Worm (Caenorhabditis elegans): Measurements from ENCODE around the gene ceh-1.

ceh-1 gene

DNA sequence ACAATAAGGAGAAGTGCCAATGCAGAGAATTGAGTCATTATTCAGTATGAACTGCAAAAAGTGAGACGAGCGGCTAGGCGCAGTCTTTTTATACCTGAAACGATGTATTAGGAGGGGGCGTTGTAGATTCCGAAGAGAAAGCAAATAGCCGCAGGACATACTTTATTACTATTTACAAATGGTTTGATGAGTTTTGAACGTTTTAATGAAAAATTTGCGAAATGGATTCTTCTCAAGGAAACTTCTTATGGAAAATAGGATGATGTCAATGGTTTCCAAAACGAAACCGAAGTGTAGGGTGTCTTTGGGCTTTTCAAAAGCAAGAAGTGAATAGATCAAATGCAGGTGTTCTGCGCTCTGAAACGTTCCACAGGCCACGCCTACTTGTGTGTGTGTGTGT is 24.1 kb upstream of the ceh-1 start, which contains the start of gene flp-11:
Gene flp-11, minus strand, starts transcription at position 101 of the 400 bp plus-strand sequence.
- TF ChIP-seq aly-1 (tag; optimal IDR thresholded peaks at IDR 0.05) (no peak), hnd-1 (tag; optimal IDR thresholded peaks at IDR 0.05) (no peak), tra-4 (tag; optimal IDR thresholded peaks at IDR 0.05) (no peak), scrt-1 (GFP tag; IDR thresholded peaks at IDR 0.05) (no peak), B0310.2 (tag; optimal IDR thresholded peaks at IDR 0.05) (no peak), ceh-13 (GFP tag; optimal IDR thresholded peaks at IDR 0.05) (no peak), ets-7 (tag; optimal IDR thresholded peaks at IDR 0.05) (no peak), ama-1 (optimal IDR thresholded peaks at IDR 0.05) (no peak), ceh-36 (tag; optimal IDR thresholded peaks at IDR 0.05) (no peak), sea-1 (GFP tag; conservative IDR thresholded peaks at IDR 0.05) (no peak)

DNA sequence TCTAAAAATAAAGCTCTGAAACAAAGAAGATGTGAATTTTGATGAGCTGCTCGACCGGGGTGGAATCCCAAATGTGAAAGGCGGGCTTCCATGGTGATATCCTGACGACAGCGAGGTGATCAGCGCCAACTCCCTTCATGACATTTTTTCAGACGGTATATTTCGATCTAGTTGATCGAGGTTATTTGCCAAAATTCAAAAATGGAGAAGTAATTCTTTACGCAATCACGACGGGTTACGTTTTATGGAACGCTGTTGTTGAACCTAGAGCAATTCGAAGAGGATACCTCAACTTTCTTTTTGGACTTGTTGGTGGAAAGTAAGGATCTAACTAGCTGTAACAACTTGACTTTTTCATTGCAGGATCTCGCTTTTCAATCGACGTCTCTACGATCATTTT is 22.7 kb upstream of the ceh-1 start:
- no peak for TF ChIP-seq scrt-1 (GFP tag; IDR thresholded peaks at IDR 0.05)
- no peak for TF ChIP-seq B0310.2 (tag; optimal IDR thresholded peaks at IDR 0.05)

DNA sequence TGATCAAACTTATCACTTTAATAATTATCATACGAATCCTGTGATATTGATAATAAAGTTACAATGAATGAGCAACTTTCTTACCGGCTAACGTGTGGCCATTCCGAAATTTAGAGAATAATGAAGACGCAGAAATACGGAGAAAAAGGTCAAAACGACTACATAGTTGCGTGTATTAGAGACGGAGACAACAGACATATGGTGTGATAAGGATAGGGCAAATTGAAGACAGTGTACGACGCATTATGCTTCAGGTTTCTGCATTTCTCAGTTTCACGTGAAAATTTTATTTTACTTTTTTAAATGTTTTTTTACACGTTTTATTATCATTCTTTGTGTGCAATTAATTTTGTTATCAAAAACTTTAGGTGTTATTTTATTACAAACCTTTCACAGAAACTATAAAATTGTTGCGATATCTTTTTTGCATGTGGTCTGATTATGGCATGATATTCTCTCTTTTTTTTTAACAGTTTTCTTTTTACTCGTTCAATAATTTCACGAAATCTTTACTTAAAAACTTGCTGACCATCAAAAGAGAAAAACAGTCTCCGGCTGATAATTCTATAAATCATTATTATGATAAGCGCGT is 19.3 kb upstream of the ceh-1 start, which contains the start of gene tmem-135:
Gene tmem-135, plus strand, starts transcription at position 542 of the 592 bp plus-strand sequence.
- TF ChIP-seq tbx-11 (GFP tag; IDR thresholded peaks at IDR 0.05), result no peak

DNA sequence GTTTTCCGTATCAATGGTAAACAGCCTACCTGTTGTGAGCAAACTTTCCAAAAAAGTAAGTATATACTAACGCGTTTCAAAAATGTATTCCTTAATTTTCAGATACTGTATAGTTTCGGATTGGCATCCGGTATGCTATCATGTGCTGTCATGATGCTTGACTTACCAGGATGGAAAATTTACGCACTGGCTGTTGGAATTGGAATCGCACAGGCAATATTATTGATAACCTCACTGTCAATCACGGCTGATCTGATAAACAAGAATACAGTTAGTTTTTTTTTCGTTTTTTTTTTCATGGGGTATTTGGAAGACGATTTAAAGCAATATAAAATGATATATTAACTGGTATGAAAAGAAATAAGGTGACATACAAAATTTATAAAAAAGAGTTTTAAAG is 17.9 kb upstream of the ceh-1 start:
- no peak for TF ChIP-seq hnd-1 (tag; optimal IDR thresholded peaks at IDR 0.05)
- TF ChIP-seq ama-1 (optimal IDR thresholded peaks at IDR 0.05), result no peak
- TF ChIP-seq aly-1 (tag; optimal IDR thresholded peaks at IDR 0.05), result no peak
- no peak for TF ChIP-seq tra-4 (tag; optimal IDR thresholded peaks at IDR 0.05)
- no peak for TF ChIP-seq ceh-13 (GFP tag; optimal IDR thresholded peaks at IDR 0.05)
- no peak for TF ChIP-seq hmg-4 (GFP tag; optimal IDR thresholded peaks at IDR 0.05)
- no peak for TF ChIP-seq scrt-1 (GFP tag; IDR thresholded peaks at IDR 0.05)
- TF ChIP-seq B0310.2 (tag; optimal IDR thresholded peaks at IDR 0.05), result no peak
- no peak for TF ChIP-seq sea-1 (GFP tag; conservative IDR thresholded peaks at IDR 0.05)
- no peak for TF ChIP-seq flt-1 (GFP tag; IDR thresholded peaks at IDR 0.05)
- TF ChIP-seq tbx-11 (GFP tag; IDR thresholded peaks at IDR 0.05), result no peak
- no peak for TF ChIP-seq ceh-36 (tag; optimal IDR thresholded peaks at IDR 0.05)

DNA sequence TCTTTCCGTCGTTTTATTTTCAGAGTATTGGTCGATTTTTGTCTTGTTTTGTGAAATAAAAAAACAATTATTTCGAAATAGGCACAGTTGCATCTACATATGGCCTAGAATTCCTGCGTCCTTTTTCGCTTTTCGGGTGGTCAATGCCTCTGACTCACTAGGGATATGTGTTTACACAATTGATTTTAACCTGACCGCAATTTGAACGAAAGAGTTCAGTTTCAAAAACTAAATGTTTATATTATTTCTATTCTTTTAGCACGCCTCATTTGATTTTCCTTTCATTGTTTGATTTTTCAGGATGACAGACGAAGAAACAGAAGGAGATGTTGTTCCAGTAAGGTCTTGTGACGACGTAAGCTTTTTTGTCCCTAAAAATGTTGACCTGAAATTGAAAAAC is 13.8 kb upstream of the ceh-1 start, which contains the start of gene mfsd-12:
Gene mfsd-12, plus strand, starts transcription at position 301 of the 400 bp plus-strand sequence.
- TF ChIP-seq B0310.2 (tag; optimal IDR thresholded peaks at IDR 0.05) (no peak), hmbx-1 (tag; optimal IDR thresholded peaks at IDR 0.05) (no peak), tbx-37 (GFP tag; conservative IDR thresholded peaks at IDR 0.05) (no peak), aly-1 (tag; optimal IDR thresholded peaks at IDR 0.05) (no peak), flt-1 (GFP tag; IDR thresholded peaks at IDR 0.05) (no peak), ets-7 (tag; optimal IDR thresholded peaks at IDR 0.05) (no peak), F13C5.2 (tag; optimal IDR thresholded peaks at IDR 0.05) (no peak), tra-4 (tag; optimal IDR thresholded peaks at IDR 0.05) (no peak), ama-1 (optimal IDR thresholded peaks at IDR 0.05) (no peak), ceh-36 (tag; optimal IDR thresholded peaks at IDR 0.05) (no peak), tbx-11 (GFP tag; IDR thresholded peaks at IDR 0.05) (no peak), hnd-1 (tag; optimal IDR thresholded peaks at IDR 0.05) (no peak), pes-1 (GFP tag; IDR thresholded peaks at IDR 0.05) (no peak), scrt-1 (GFP tag; IDR thresholded peaks at IDR 0.05) (no peak), sea-1 (GFP tag; conservative IDR thresholded peaks at IDR 0.05) (no peak), hmg-4 (GFP tag; optimal IDR thresholded peaks at IDR 0.05) (no peak), ceh-13 (GFP tag; optimal IDR thresholded peaks at IDR 0.05) (no peak)

DNA sequence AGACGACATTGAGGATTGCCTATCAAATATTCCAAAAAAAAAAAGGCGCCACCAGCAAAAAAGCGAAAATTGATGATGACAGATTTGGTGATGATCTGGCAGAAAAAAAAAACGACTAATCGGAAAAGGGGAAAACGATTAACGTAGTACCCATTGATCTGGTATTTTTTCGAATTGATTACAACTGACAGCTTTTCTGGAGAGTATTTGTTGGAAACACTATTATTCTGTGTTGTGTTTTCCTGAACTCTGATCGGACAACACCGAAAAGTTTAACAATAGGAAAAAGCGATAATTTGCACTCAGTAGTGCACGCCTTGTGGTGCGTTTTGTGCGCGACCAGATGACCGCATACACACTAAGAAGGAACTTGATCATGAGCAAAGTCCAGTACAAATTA is 10.7 kb upstream of the ceh-1 start:
- TF ChIP-seq tbx-11 (GFP tag; IDR thresholded peaks at IDR 0.05) (no peak), ceh-36 (tag; optimal IDR thresholded peaks at IDR 0.05) (no peak), ceh-13 (GFP tag; optimal IDR thresholded peaks at IDR 0.05) (no peak), pes-1 (GFP tag; IDR thresholded peaks at IDR 0.05) (no peak), ets-7 (tag; optimal IDR thresholded peaks at IDR 0.05) (no peak), tra-4 (tag; optimal IDR thresholded peaks at IDR 0.05) (no peak), aly-1 (tag; optimal IDR thresholded peaks at IDR 0.05) (no peak), B0310.2 (tag; optimal IDR thresholded peaks at IDR 0.05) (no peak), hnd-1 (tag; optimal IDR thresholded peaks at IDR 0.05) (no peak), hmbx-1 (tag; optimal IDR thresholded peaks at IDR 0.05) (no peak), hmg-4 (GFP tag; optimal IDR thresholded peaks at IDR 0.05) (no peak), ama-1 (optimal IDR thresholded peaks at IDR 0.05) (no peak), sea-1 (GFP tag; conservative IDR thresholded peaks at IDR 0.05) (no peak)

DNA sequence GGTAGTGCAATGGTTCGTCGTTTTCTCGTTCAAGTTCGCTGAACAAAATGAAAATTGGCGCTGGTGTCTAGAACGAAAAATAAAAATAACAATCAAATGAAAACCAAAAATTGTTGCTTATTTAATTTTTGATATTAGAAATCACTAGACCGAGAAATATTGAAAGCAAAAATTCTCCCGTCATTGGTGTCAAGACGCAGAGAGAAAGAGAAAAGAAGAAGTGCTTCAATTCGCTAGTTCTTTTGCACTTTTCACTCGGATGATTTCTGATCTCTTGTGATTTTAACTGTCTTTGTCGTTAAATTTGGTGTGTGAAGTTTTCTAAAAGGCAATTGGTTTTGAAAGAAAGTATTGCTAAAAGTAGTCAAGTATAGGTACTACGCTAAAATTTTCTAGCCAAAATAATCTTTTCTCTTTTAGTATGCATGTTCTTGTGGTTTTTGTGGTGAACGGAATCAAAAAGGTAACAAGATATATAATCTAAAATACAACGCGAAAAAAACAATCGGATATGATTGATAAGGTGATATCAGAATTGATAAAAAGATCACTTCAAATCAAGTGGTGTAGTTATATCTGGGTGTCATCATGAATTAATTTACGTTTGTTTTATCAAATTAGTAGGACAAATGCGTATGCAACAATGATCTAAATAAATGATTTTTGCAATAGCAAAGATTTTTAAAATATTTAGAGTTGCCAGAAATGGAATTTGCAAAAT is 9.2 kb upstream of the ceh-1 start:
- TF ChIP-seq hmg-4 (GFP tag; optimal IDR thresholded peaks at IDR 0.05) (no peak), hnd-1 (tag; optimal IDR thresholded peaks at IDR 0.05) (no peak), ceh-36 (tag; optimal IDR thresholded peaks at IDR 0.05) (no peak), B0310.2 (tag; optimal IDR thresholded peaks at IDR 0.05) (no peak), flt-1 (GFP tag; IDR thresholded peaks at IDR 0.05) (no peak), pes-1 (GFP tag; IDR thresholded peaks at IDR 0.05) (no peak), hmbx-1 (tag; optimal IDR thresholded peaks at IDR 0.05) (no peak), ceh-13 (GFP tag; optimal IDR thresholded peaks at IDR 0.05) (no peak), scrt-1 (GFP tag; IDR thresholded peaks at IDR 0.05) (no peak), aly-1 (tag; optimal IDR thresholded peaks at IDR 0.05) (no peak), tbx-37 (GFP tag; conservative IDR thresholded peaks at IDR 0.05) (no peak), tbx-11 (GFP tag; IDR thresholded peaks at IDR 0.05) (no peak), sea-1 (GFP tag; conservative IDR thresholded peaks at IDR 0.05) (no peak)

Data from whole organism, early embryonic.